Worm (Caenorhabditis elegans) whole organism, L3 larva: ENCODE results near the gene cept-2.

Source experiments
- ama-1 ChIP-seq: fragments of 150-350 bp; optimal IDR thresholded peaks from 2 replicates; lab custom pipeline; 2018
- ceh-82 ChIP-seq: fragments of 150-350 bp; optimal IDR thresholded peaks from 2 replicates; lab custom pipeline; 2014; ENCODE audit warnings: missing biosample characterization, missing genetic modification characterization
- ceh-9 ChIP-seq: sonication (generic microtip); optimal IDR thresholded peaks from 2 replicates; lab custom pipeline; 2018; ENCODE audit warnings: missing biosample characterization, missing genetic modification characterization
- egl-27 ChIP-seq: sonication (generic microtip); optimal IDR thresholded peaks from 4 replicates; lab custom pipeline; 2017; ENCODE audit warnings: missing biosample characterization, missing genetic modification reagents, missing genetic modification characterization
- egl-5 ChIP-seq: fragments of 150-350 bp; optimal IDR thresholded peaks from 2 replicates; lab custom pipeline; 2017; ENCODE audit warnings: missing biosample characterization, missing genetic modification reagents, missing genetic modification characterization, inconsistent platforms
- elt-2 ChIP-seq: sonication (generic microtip); optimal IDR thresholded peaks from 2 replicates; lab custom pipeline; 2016; ENCODE audit warnings: missing genetic modification reagents, mild to moderate bottlenecking, missing genetic modification characterization, missing compliant biosample characterization
- mdl-1 ChIP-seq: fragments of 150-350 bp; optimal IDR thresholded peaks from 2 replicates; lab custom pipeline; 2014; ENCODE audit warnings: missing biosample characterization, missing genetic modification characterization
- nhr-237 ChIP-seq: fragments of 150-350 bp; optimal IDR thresholded peaks from 2 replicates; lab custom pipeline; 2014; ENCODE audit warnings: missing biosample characterization, missing genetic modification characterization

ce11 chrV:14320246-14320645 lies 27.3 kb upstream of the cept-2 start, which contains the start of gene F47B8.14:
- TF ChIP-seq elt-2 (no peak), ceh-9 (tag; lab: Kevin White, UChicago) (no peak), egl-27 (tag; lab: Kevin White, UChicago) (no peak), nhr-237 (tag; lab: Kevin White, UChicago) (no peak), egl-5 (tag; lab: Kevin White, UChicago) (no peak), ceh-82 (no peak), ama-1 (no peak), mdl-1 (no peak)
